Fruit fly (Drosophila melanogaster) whole organism, embryonic: ENCODE measurements around the gene Hmbs.

ENCODE experiments used
- Adf1 ChIP-seq: fragments of 200-800 bp; sonication (Bioruptor generic); IDR thresholded peaks from 2 replicates; pipeline ENCODE4 v1.3.6; 2022; ENCODE audit warnings: missing biosample characterization, missing genetic modification characterization
- CG10274 ChIP-seq: fragments of 200-800 bp; sonication (Bioruptor generic); optimal IDR thresholded peaks from 3 replicates; lab custom pipeline; 2017; ENCODE audit warnings: missing biosample characterization, mild to moderate bottlenecking, missing genetic modification characterization
- CG10321 ChIP-seq: fragments of 200-800 bp; sonication (Bioruptor generic); IDR thresholded peaks from 2 replicates; pipeline ENCODE4 v1.3.6; 2022; ENCODE audit warnings: missing biosample characterization, missing genetic modification characterization
- CG10366 ChIP-seq: fragments of 200-800 bp; sonication (Bioruptor generic); IDR thresholded peaks from 2 replicates; pipeline ENCODE4 v1.3.6; 2022; ENCODE audit warnings: missing biosample characterization, missing genetic modification characterization
- CG11695 ChIP-seq: fragments of 200-800 bp; sonication (Bioruptor generic); IDR thresholded peaks from 3 replicates; pipeline ENCODE4 v1.3.6; 2022; ENCODE audit warnings: missing biosample characterization, missing genetic modification characterization
- CG11696 ChIP-seq: fragments of 200-800 bp; sonication (Bioruptor generic); IDR thresholded peaks from 2 replicates; pipeline ENCODE4 v1.3.6; 2022; ENCODE audit warnings: missing biosample characterization, missing genetic modification characterization
- CG12155 ChIP-seq: fragments of 200-800 bp; sonication (Bioruptor generic); optimal IDR thresholded peaks from 3 replicates; lab custom pipeline; 2016; ENCODE audit warnings: missing biosample characterization, missing genetic modification characterization
- CG12299 ChIP-seq: fragments of 200-800 bp; sonication (Bioruptor generic); optimal IDR thresholded peaks from 2 replicates; lab custom pipeline; 2018; ENCODE audit warnings: missing biosample characterization, mild to moderate bottlenecking, missing genetic modification characterization
- CG1832 ChIP-seq: fragments of 200-800 bp; sonication (Bioruptor generic); optimal IDR thresholded peaks from 2 replicates; lab custom pipeline; 2017; ENCODE audit warnings: missing biosample characterization, mild to moderate bottlenecking, missing genetic modification characterization, inconsistent platforms
- CG18599 ChIP-seq: fragments of 200-800 bp; sonication (Bioruptor generic); optimal IDR thresholded peaks from 3 replicates; lab custom pipeline; 2017; ENCODE audit warnings: missing biosample characterization, missing genetic modification characterization, mild to moderate bottlenecking, moderate library complexity, missing genetic modification reagents
- CG18764 ChIP-seq: fragments of 200-800 bp; sonication (Bioruptor generic); optimal IDR thresholded peaks from 3 replicates; lab custom pipeline; 2016; ENCODE audit warnings: missing biosample characterization, missing genetic modification characterization
- CG2116 ChIP-seq: fragments of 200-800 bp; sonication (Bioruptor generic); optimal IDR thresholded peaks from 3 replicates; lab custom pipeline; 2018; ENCODE audit warnings: missing biosample characterization, mild to moderate bottlenecking, missing genetic modification characterization
- CG31224 ChIP-seq: fragments of 200-800 bp; sonication (Bioruptor generic); IDR thresholded peaks from 2 replicates; pipeline ENCODE4 v1.3.6; 2022; ENCODE audit warnings: missing biosample characterization, missing genetic modification characterization
- CG6765 ChIP-seq: fragments of 200-800 bp; sonication (Bioruptor generic); optimal IDR thresholded peaks from 3 replicates; lab custom pipeline; 2017; ENCODE audit warnings: missing biosample characterization, mild to moderate bottlenecking, missing genetic modification characterization
- CG7357 ChIP-seq: fragments of 200-800 bp; sonication (Bioruptor generic); IDR thresholded peaks from 3 replicates; pipeline ENCODE4 v1.3.6; 2022; ENCODE audit warnings: missing biosample characterization, missing genetic modification characterization
- CG7839 ChIP-seq: fragments of 200-800 bp; sonication (Bioruptor generic); optimal IDR thresholded peaks from 3 replicates; lab custom pipeline; 2018; ENCODE audit warnings: missing biosample characterization, mild to moderate bottlenecking, missing genetic modification characterization, moderate library complexity
- CG8388 ChIP-seq: fragments of 200-800 bp; sonication (Bioruptor generic); optimal IDR thresholded peaks from 2 replicates; lab custom pipeline; 2019; ENCODE audit warnings: missing biosample characterization, mild to moderate bottlenecking, missing genetic modification characterization, moderate library complexity
- Camta ChIP-seq: fragments of 200-800 bp; sonication (Bioruptor generic); optimal IDR thresholded peaks from 2 replicates; lab custom pipeline; 2016; ENCODE audit warnings: missing biosample characterization, missing genetic modification characterization
- ERR ChIP-seq: fragments of 200-800 bp; sonication (Bioruptor generic); optimal IDR thresholded peaks from 2 replicates; lab custom pipeline; 2016; ENCODE audit warnings: missing biosample characterization, missing genetic modification characterization
- HmgZ ChIP-seq: fragments of 200-800 bp; sonication (Bioruptor generic); optimal IDR thresholded peaks from 2 replicates; lab custom pipeline; 2018; ENCODE audit warnings: missing biosample characterization, mild to moderate bottlenecking, missing genetic modification characterization
- MTF-1 ChIP-seq: fragments of 200-800 bp; sonication (Bioruptor generic); optimal IDR thresholded peaks from 2 replicates; lab custom pipeline; 2018; ENCODE audit warnings: missing biosample characterization, mild to moderate bottlenecking, missing genetic modification characterization, borderline replicate concordance
- Meics ChIP-seq: fragments of 200-800 bp; sonication (Bioruptor generic); optimal IDR thresholded peaks from 2 replicates; lab custom pipeline; 2017; ENCODE audit warnings: missing biosample characterization, mild to moderate bottlenecking, missing genetic modification characterization
- NC2α ChIP-seq: fragments of 200-800 bp; sonication (Bioruptor generic); optimal IDR thresholded peaks from 2 replicates; lab custom pipeline; 2016; ENCODE audit warnings: missing biosample characterization, missing genetic modification characterization
- PHDP ChIP-seq: fragments of 200-800 bp; sonication (Bioruptor generic); optimal IDR thresholded peaks from 3 replicates; lab custom pipeline; 2018; ENCODE audit warnings: missing biosample characterization, mild to moderate bottlenecking, missing genetic modification characterization, moderate library complexity
- Rfx ChIP-seq: fragments of 200-800 bp; sonication (Bioruptor generic); IDR thresholded peaks from 2 replicates; pipeline ENCODE4 v1.3.6; 2022; ENCODE audit warnings: missing biosample characterization, missing genetic modification characterization
- Side ChIP-seq: fragments of 200-800 bp; sonication (Bioruptor generic); optimal IDR thresholded peaks from 2 replicates; lab custom pipeline; 2016; ENCODE audit warnings: missing biosample characterization, missing genetic modification characterization
- Sox102F ChIP-seq: fragments of 200-800 bp; sonication (Bioruptor generic); optimal IDR thresholded peaks from 2 replicates; lab custom pipeline; 2018; ENCODE audit warnings: missing biosample characterization, mild to moderate bottlenecking, missing genetic modification characterization, moderate library complexity
- Sry-β ChIP-seq: fragments of 200-800 bp; sonication (Bioruptor generic); optimal IDR thresholded peaks from 2 replicates; lab custom pipeline; 2018; ENCODE audit warnings: missing biosample characterization, mild to moderate bottlenecking, missing genetic modification characterization, moderate library complexity
- Tbp ChIP-seq: fragments of >200 bp; optimal IDR thresholded peaks from 2 replicates; lab custom pipeline; 2018; ENCODE audit warnings: missing biosample characterization, missing genetic modification characterization
- ac ChIP-seq: fragments of 200-800 bp; sonication (Bioruptor generic); optimal IDR thresholded peaks from 3 replicates; lab custom pipeline; 2017; ENCODE audit warnings: missing biosample characterization, mild to moderate bottlenecking, missing genetic modification characterization
- bsh ChIP-seq, 2 experiments: fragments of 200-800 bp; sonication (Bioruptor generic); optimal IDR thresholded peaks; 2 replicates each; lab custom pipeline; 2017 to 2018; ENCODE audit warnings: mild to moderate bottlenecking in 2 of 2, missing biosample characterization in 2 of 2, missing genetic modification characterization in 2 of 2, moderate library complexity in 1 of 2
- ci ChIP-seq: fragments of 200-800 bp; sonication (Bioruptor generic); IDR thresholded peaks from 3 replicates; pipeline ENCODE4 v1.3.6; 2022; ENCODE audit warnings: missing biosample characterization, missing genetic modification characterization
- dm ChIP-seq: fragments of 200-800 bp; sonication (Bioruptor generic); optimal IDR thresholded peaks from 3 replicates; lab custom pipeline; 2016; ENCODE audit warnings: missing biosample characterization, missing genetic modification characterization
- ems ChIP-seq: fragments of 200-800 bp; sonication (Bioruptor generic); optimal IDR thresholded peaks from 3 replicates; lab custom pipeline; 2016; ENCODE audit warnings: missing biosample characterization, missing genetic modification characterization
- eve ChIP-seq, 2 experiments: fragments of >200 bp; optimal IDR thresholded peaks; 2 replicates each; lab custom pipeline; 2017; ENCODE audit warnings: missing biosample characterization in 2 of 2, missing genetic modification characterization in 2 of 2
- gcm ChIP-seq: fragments of 200-800 bp; sonication (Bioruptor generic); optimal IDR thresholded peaks from 2 replicates; lab custom pipeline; 2019; ENCODE audit warnings: missing biosample characterization, mild to moderate bottlenecking, missing genetic modification characterization, moderate library complexity
- grau ChIP-seq: fragments of 200-800 bp; optimal IDR thresholded peaks from 3 replicates; lab custom pipeline; 2019; ENCODE audit warnings: missing biosample characterization, mild to moderate bottlenecking, missing genetic modification characterization, moderate library complexity
- ind ChIP-seq: fragments of 200-800 bp; sonication (Bioruptor generic); optimal IDR thresholded peaks from 3 replicates; lab custom pipeline; 2016; ENCODE audit warnings: missing biosample characterization, missing genetic modification characterization
- knrl ChIP-seq: fragments of 200-800 bp; sonication (Bioruptor generic); IDR thresholded peaks from 3 replicates; pipeline ENCODE4 v1.3.6; 2022; ENCODE audit warnings: missing biosample characterization, missing genetic modification characterization; ENCODE audit not compliant: partially characterized antibody
- lilli ChIP-seq: fragments of 200-800 bp; sonication (Bioruptor generic); optimal IDR thresholded peaks from 3 replicates; lab custom pipeline; 2016; ENCODE audit warnings: missing biosample characterization, missing genetic modification characterization
- pita ChIP-seq: fragments of 200-800 bp; sonication (Bioruptor generic); optimal IDR thresholded peaks from 2 replicates; lab custom pipeline; 2017; ENCODE audit warnings: missing biosample characterization, mild to moderate bottlenecking, missing genetic modification characterization
- ranshi ChIP-seq: fragments of 200-800 bp; sonication (Bioruptor generic); IDR thresholded peaks from 2 replicates; pipeline ENCODE4 v1.3.6; 2022; ENCODE audit warnings: missing biosample characterization, missing genetic modification characterization
- sens ChIP-seq: fragments of 200-800 bp; sonication (Bioruptor generic); peaks from one replicate; lab custom pipeline; 2016; ENCODE audit warnings: missing biosample characterization, missing genetic modification characterization
- sna ChIP-seq: fragments of 200-800 bp; sonication (Bioruptor generic); IDR thresholded peaks from 2 replicates; pipeline ENCODE4 v1.3.6; 2022; ENCODE audit warnings: missing biosample characterization, missing genetic modification characterization; ENCODE audit not compliant: partially characterized antibody
- tgo ChIP-seq: fragments of 200-800 bp; sonication (Bioruptor generic); IDR thresholded peaks from 3 replicates; pipeline ENCODE4 v1.3.6; 2022; ENCODE audit warnings: missing biosample characterization, missing genetic modification characterization
- tin ChIP-seq: fragments of 200-800 bp; sonication (Bioruptor generic); optimal IDR thresholded peaks from 3 replicates; lab custom pipeline; 2016; ENCODE audit warnings: missing biosample characterization, missing genetic modification characterization
- unpg ChIP-seq: fragments of 200-800 bp; sonication (Bioruptor generic); optimal IDR thresholded peaks from 3 replicates; lab custom pipeline; 2018; ENCODE audit warnings: missing biosample characterization, mild to moderate bottlenecking, missing genetic modification characterization, moderate library complexity
- wek ChIP-seq: fragments of 200-800 bp; sonication (Bioruptor generic); optimal IDR thresholded peaks from 3 replicates; lab custom pipeline; 2018; ENCODE audit warnings: missing biosample characterization, mild to moderate bottlenecking, missing genetic modification characterization, moderate library complexity
- yki ChIP-seq: fragments of >200 bp; optimal IDR thresholded peaks from 3 replicates; lab custom pipeline; 2018
- zfh2 ChIP-seq: fragments of 200-800 bp; sonication (Bioruptor generic); optimal IDR thresholded peaks from 2 replicates; lab custom pipeline; 2016; ENCODE audit warnings: missing biosample characterization, missing genetic modification characterization

The Hmbs gene

DNA sequence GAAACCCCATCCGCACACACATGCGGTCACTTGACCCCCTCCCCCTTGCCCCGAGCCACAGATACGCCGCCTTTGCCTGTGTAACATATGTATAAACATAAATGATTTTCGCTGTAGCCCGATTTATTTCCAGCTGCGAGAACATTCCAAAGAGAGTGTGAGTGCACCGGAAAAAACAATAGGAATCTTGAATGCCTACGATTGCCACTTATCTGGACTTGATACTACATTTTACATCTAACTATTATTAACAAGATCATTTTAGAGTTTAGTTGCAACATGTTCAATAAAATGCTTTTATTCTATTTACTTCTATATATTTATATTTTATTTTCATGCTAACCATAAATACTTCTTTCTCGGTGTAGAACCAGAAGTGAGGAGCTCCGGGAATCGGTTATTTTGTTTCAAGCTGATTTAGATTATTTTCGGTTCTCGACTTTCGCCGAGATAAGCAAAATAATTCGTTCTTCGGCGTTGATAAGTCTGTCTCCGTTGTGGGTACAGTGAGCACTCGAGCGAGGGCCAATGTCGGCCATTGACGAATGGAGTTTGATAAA lies 34.5 kb upstream of the Hmbs start (continued):
- no peak for TF ChIP-seq CG1832
- TF ChIP-seq tgo (GFP tag; lab: Robert Waterston, UW), result peak; percentile 79
- peak; percentile 88 for TF ChIP-seq unpg (GFP tag; lab: Kevin White, UChicago)
- no peak for TF ChIP-seq yki (lab: Kevin White, UChicago)
- TF ChIP-seq gcm (GFP tag; lab: Kevin White, UChicago), result peak; percentile 87
- peak; percentile 11 for TF ChIP-seq wek (GFP tag; lab: Kevin White, UChicago)
- TF ChIP-seq ems (GFP tag; lab: Kevin White, UChicago), result no peak
- TF ChIP-seq CG18764 (GFP tag; lab: Kevin White, UChicago), result peak; percentile 65
- no peak for TF ChIP-seq sna (GFP tag; lab: Robert Waterston, UW)
- no peak for TF ChIP-seq pita
- peak; percentile 21 for TF ChIP-seq MTF-1 (GFP tag; lab: Kevin White, UChicago)
- TF ChIP-seq CG12299 (tag; lab: Kevin White, UChicago), result peak; percentile 67
- 0 out of 2 replicates have a peak, but pooled peaks have one; percentile 7 for TF ChIP-seq Adf1 (GFP tag; lab: Robert Waterston, UW)
- TF ChIP-seq CG7839 (tag; lab: Kevin White, UChicago), result peak; percentile 89
- TF ChIP-seq zfh2 (GFP tag; lab: Kevin White, UChicago), result no peak
- peak; percentile 47 for TF ChIP-seq CG2116
- peak; percentile 90 for TF ChIP-seq CG18599
- peak; percentile 83 for TF ChIP-seq CG11695 (GFP tag; lab: Robert Waterston, UW)
- TF ChIP-seq Tbp (GFP tag; lab: Kevin White, UChicago), result no peak
- TF ChIP-seq Sry-β (GFP tag; lab: Kevin White, UChicago), result no peak
- peak; percentile 66; the same call in 2 of the 3 replicates for TF ChIP-seq CG7357
- TF ChIP-seq CG10321, result 0 out of 2 replicates have a peak, but pooled peaks have one; percentile 9
- no peak for TF ChIP-seq dm (GFP tag; lab: Kevin White, UChicago)
- peak; percentile 88 for TF ChIP-seq CG8388 (GFP tag; lab: Kevin White, UChicago)
- TF ChIP-seq ac, result peak; percentile 65
- no peak for TF ChIP-seq eve (GFP tag; optimal IDR thresholded peaks at IDR 0.05; lab: Kevin White, UChicago)
- peak; percentile 58 for TF ChIP-seq HmgZ (tag; lab: Kevin White, UChicago)
- peak; percentile 90 for TF ChIP-seq ci (GFP tag; lab: Robert Waterston, UW)
- TF ChIP-seq ind (GFP tag; lab: Kevin White, UChicago), result peak; percentile 66
- peak; percentile 20 for TF ChIP-seq CG6765 (GFP tag; lab: Kevin White, UChicago)
- TF ChIP-seq CG10274 (GFP tag; lab: Kevin White, UChicago), result peak; percentile 37
- no peak for TF ChIP-seq Sox102F (GFP tag; lab: Kevin White, UChicago)
- TF ChIP-seq CG11696 (GFP tag; lab: Robert Waterston, UW), result peak; percentile 69
- no peak for TF ChIP-seq NC2α
- peak; percentile 79 for TF ChIP-seq tin
- TF ChIP-seq ranshi (GFP tag; lab: Robert Waterston, UW), result peak; percentile 78; the same call in 1 of the 2 replicates
- TF ChIP-seq CG10366 (GFP tag; lab: Robert Waterston, UW), result peak; percentile 79
- TF ChIP-seq CG31224 (GFP tag; lab: Robert Waterston, UW), result peak; percentile 67
- peak; percentile 88 for TF ChIP-seq sens
- TF ChIP-seq grau (tag; lab: Kevin White, UChicago), result peak; percentile 92
- TF ChIP-seq ERR, result no peak
- TF ChIP-seq PHDP (tag; lab: Kevin White, UChicago), result peak; percentile 85
- TF ChIP-seq Camta, result peak; percentile 38
- TF ChIP-seq knrl (GFP tag; lab: Robert Waterston, UW), result no peak
- TF ChIP-seq Side (GFP tag; lab: Kevin White, UChicago), result no peak
- TF ChIP-seq Rfx, result peak; percentile 77
- peak; percentile 70 for TF ChIP-seq lilli (GFP tag; lab: Kevin White, UChicago)
- peak; percentile 76 for TF ChIP-seq CG12155 (GFP tag; lab: Kevin White, UChicago)
- TF ChIP-seq Meics (GFP tag; lab: Kevin White, UChicago), result peak; percentile 80
- TF ChIP-seq bsh (GFP tag; optimal IDR thresholded peaks at IDR 0.05; lab: Kevin White, UChicago), result peak in 1 of 2 experiments; percentile 91
